Fruit fly (Drosophila melanogaster) whole organism, prepupa: Measurements from ENCODE around the gene Cpr65Az.

Experiments
- CG32006 ChIP-seq: fragments of 200-800 bp; sonication (Bioruptor generic); optimal IDR thresholded peaks from 3 replicates; lab custom pipeline; 2017; ENCODE audit warnings: missing biosample characterization, mild to moderate bottlenecking, missing genetic modification characterization
- CG34406 ChIP-seq: fragments of 200-800 bp; sonication (Bioruptor generic); optimal IDR thresholded peaks from 3 replicates; lab custom pipeline; 2016; ENCODE audit warnings: missing biosample characterization, missing genetic modification characterization
- CG4318 ChIP-seq: fragments of 200-800 bp; sonication (Bioruptor generic); optimal IDR thresholded peaks from 3 replicates; lab custom pipeline; 2017; ENCODE audit warnings: missing biosample characterization, mild to moderate bottlenecking, missing genetic modification characterization
- CG6854 ChIP-seq: fragments of 200-800 bp; sonication (Bioruptor generic); optimal IDR thresholded peaks from 2 replicates; lab custom pipeline; 2017; ENCODE audit warnings: missing biosample characterization, mild to moderate bottlenecking, missing genetic modification characterization
- Met ChIP-seq: fragments of 200-800 bp; sonication (Bioruptor generic); optimal IDR thresholded peaks from 3 replicates; lab custom pipeline; 2016; ENCODE audit warnings: missing biosample characterization, missing genetic modification characterization
- Sox14 ChIP-seq: fragments of 200-800 bp; sonication (Bioruptor generic); optimal IDR thresholded peaks from 3 replicates; lab custom pipeline; 2016; ENCODE audit warnings: missing biosample characterization, missing genetic modification characterization
- esn ChIP-seq: fragments of 200-800 bp; sonication (Bioruptor generic); optimal IDR thresholded peaks from 2 replicates; lab custom pipeline; 2016; ENCODE audit warnings: missing biosample characterization, mild to moderate bottlenecking, missing genetic modification characterization, moderate library complexity
- fd85E ChIP-seq: fragments of 200-800 bp; sonication (Bioruptor generic); optimal IDR thresholded peaks from 3 replicates; lab custom pipeline; 2016; ENCODE audit warnings: missing biosample characterization, missing genetic modification characterization
- net ChIP-seq: fragments of 200-800 bp; sonication (Bioruptor generic); optimal IDR thresholded peaks from 3 replicates; lab custom pipeline; 2016; ENCODE audit warnings: missing biosample characterization, missing genetic modification characterization
- pdm3 ChIP-seq: fragments of 200-800 bp; sonication (Bioruptor generic); optimal IDR thresholded peaks from 3 replicates; lab custom pipeline; 2016; ENCODE audit warnings: missing biosample characterization, missing genetic modification characterization
- topi ChIP-seq: fragments of 200-800 bp; sonication (Bioruptor generic); optimal IDR thresholded peaks from 3 replicates; lab custom pipeline; 2016; ENCODE audit warnings: missing biosample characterization, missing genetic modification characterization

Cpr65Az gene

dm6 chr3L:6200173-6200572, 39.6 kb downstream of the Cpr65Az start, which contains the start of gene CG8219:
CG8219 (plus strand) TSS chr3L:6200473.
- no peak for TF ChIP-seq net (GFP tag; lab: Kevin White, UChicago)
- no peak for TF ChIP-seq esn (GFP tag; lab: Kevin White, UChicago)
- no peak for TF ChIP-seq Sox14 (GFP tag; lab: Kevin White, UChicago)
- no peak for TF ChIP-seq pdm3 (GFP tag; lab: Kevin White, UChicago)
- TF ChIP-seq fd85E (GFP tag; lab: Kevin White, UChicago): no peak
- TF ChIP-seq CG32006 (GFP tag; lab: Kevin White, UChicago): no peak
- TF ChIP-seq topi (GFP tag; lab: Kevin White, UChicago): no peak
- no peak for TF ChIP-seq CG34406 (GFP tag; lab: Kevin White, UChicago)
- no peak for TF ChIP-seq CG4318 (GFP tag; lab: Kevin White, UChicago)
- no peak for TF ChIP-seq CG6854 (GFP tag; lab: Kevin White, UChicago)
- TF ChIP-seq Met: no peak
